Worm (Caenorhabditis elegans) whole organism, young adult: ENCODE measurements around the gene ent-2.

Experiments
- B0261.1 ChIP-seq: sonication (generic microtip); optimal IDR thresholded peaks from 2 replicates; lab custom pipeline; 2016; ENCODE audit warnings: mild to moderate bottlenecking, missing genetic modification characterization, moderate library complexity, missing compliant biosample characterization
- dpff-1 ChIP-seq: sonication (generic microtip); optimal IDR thresholded peaks from 2 replicates; lab custom pipeline; 2017; ENCODE audit warnings: mild to moderate bottlenecking, missing genetic modification characterization, missing compliant biosample characterization
- ekl-4 ChIP-seq: fragments of 200-800 bp; sonication (Bioruptor generic); IDR thresholded peaks from 2 replicates; pipeline ENCODE4 v1.3.6; 2022; ENCODE audit warnings: missing genetic modification reagents, missing genetic modification characterization, missing compliant biosample characterization
- lin-54 ChIP-seq: fragments of 200-800 bp; sonication (Bioruptor generic); optimal IDR thresholded peaks from 2 replicates; lab custom pipeline; 2018; ENCODE audit warnings: mild to moderate bottlenecking, missing genetic modification characterization, missing compliant biosample characterization
- madf-3 ChIP-seq: fragments of 200-800 bp; sonication (Bioruptor generic); IDR thresholded peaks from 2 replicates; pipeline ENCODE4 v1.3.6; 2022; ENCODE audit warnings: missing genetic modification reagents, missing genetic modification characterization, missing compliant biosample characterization
- nhr-80 ChIP-seq: sonication (generic microtip); optimal IDR thresholded peaks from 2 replicates; lab custom pipeline; 2016; ENCODE audit warnings: missing genetic modification characterization, missing compliant biosample characterization
- zim-3 ChIP-seq: sonication (generic microtip); optimal IDR thresholded peaks from 2 replicates; lab custom pipeline; 2017; ENCODE audit warnings: mild to moderate bottlenecking, missing genetic modification characterization, moderate library complexity, missing compliant biosample characterization

DNA sequence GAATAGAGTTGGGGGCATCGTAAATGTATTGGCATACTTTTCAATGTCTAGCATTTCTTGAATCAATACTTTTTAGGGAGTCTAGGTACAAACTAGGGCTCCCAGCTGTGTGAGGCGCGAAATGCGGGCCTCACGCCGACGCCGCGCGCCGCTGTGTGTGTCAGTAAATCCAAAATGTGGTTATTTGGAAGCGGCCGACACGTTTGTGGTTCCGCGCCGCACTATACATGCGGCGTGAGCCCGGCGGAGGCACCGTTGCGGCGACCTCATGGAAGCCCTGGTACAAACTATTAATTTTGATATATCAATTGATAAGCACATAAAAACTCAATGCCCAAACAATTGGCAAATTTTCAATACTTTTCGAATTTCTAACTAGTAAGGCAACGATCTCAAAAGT is 14.7 kb upstream of the ent-2 start:
- TF ChIP-seq ekl-4 (GFP tag; lab: Robert Waterston, UW) (no peak), dpff-1 (tag; lab: Kevin White, UChicago) (no peak), madf-3 (GFP tag; lab: Robert Waterston, UW) (no peak), zim-3 (tag; lab: Kevin White, UChicago) (no peak), nhr-80 (no peak), lin-54 (GFP tag; lab: Kevin White, UChicago) (no peak), B0261.1 (tag; lab: Kevin White, UChicago) (no peak)
